Fruit fly (Drosophila melanogaster) whole organism, embryonic: ENCODE data around the gene beta4GalT7.

Experiments
- Ada2b ChIP-seq: fragments of 200-800 bp; sonication (Bioruptor generic); IDR thresholded peaks from 2 replicates; pipeline ENCODE4 v1.3.6; 2022; ENCODE audit warnings: missing biosample characterization, missing genetic modification characterization
- Atf3 ChIP-seq: fragments of 200-800 bp; sonication (Bioruptor generic); optimal IDR thresholded peaks from 3 replicates; lab custom pipeline; 2016; ENCODE audit warnings: missing biosample characterization, missing genetic modification characterization
- CG13624 ChIP-seq: fragments of 200-800 bp; sonication (Bioruptor generic); optimal IDR thresholded peaks from 2 replicates; lab custom pipeline; 2016; ENCODE audit warnings: missing biosample characterization, missing genetic modification characterization
- CG15011 ChIP-seq: fragments of 200-800 bp; sonication (Bioruptor generic); optimal IDR thresholded peaks from 3 replicates; lab custom pipeline; 2018; ENCODE audit warnings: missing biosample characterization, mild to moderate bottlenecking, missing genetic modification characterization
- CG15269 ChIP-seq: fragments of 200-800 bp; sonication (Bioruptor generic); optimal IDR thresholded peaks from 2 replicates; lab custom pipeline; 2018; ENCODE audit warnings: missing biosample characterization, mild to moderate bottlenecking, missing genetic modification characterization, moderate library complexity
- CG17612 ChIP-seq: fragments of 200-800 bp; sonication (Bioruptor generic); IDR thresholded peaks from 2 replicates; pipeline ENCODE4 v1.3.6; 2022; ENCODE audit warnings: missing biosample characterization, missing genetic modification characterization
- CG30431 ChIP-seq: fragments of 200-800 bp; sonication (Bioruptor generic); optimal IDR thresholded peaks from 2 replicates; lab custom pipeline; 2017; ENCODE audit warnings: missing biosample characterization, missing genetic modification characterization
- CG3163 ChIP-seq: fragments of 200-800 bp; sonication (Bioruptor generic); optimal IDR thresholded peaks from 3 replicates; lab custom pipeline; 2016; ENCODE audit warnings: missing biosample characterization, missing genetic modification characterization
- CG3281 ChIP-seq: fragments of 200-800 bp; sonication (Bioruptor generic); optimal IDR thresholded peaks from 3 replicates; lab custom pipeline; 2017; ENCODE audit warnings: missing biosample characterization, mild to moderate bottlenecking, missing genetic modification characterization
- CG3995 ChIP-seq: fragments of 200-800 bp; sonication (Bioruptor generic); optimal IDR thresholded peaks from 3 replicates; lab custom pipeline; 2016; ENCODE audit warnings: missing biosample characterization, missing genetic modification characterization
- CG4360 ChIP-seq: fragments of 200-800 bp; sonication (Bioruptor generic); IDR thresholded peaks from 2 replicates; pipeline ENCODE4 v1.3.6; 2022; ENCODE audit warnings: missing biosample characterization, missing genetic modification characterization
- CG4730 ChIP-seq: fragments of 200-800 bp; sonication (Bioruptor generic); IDR thresholded peaks from 2 replicates; pipeline ENCODE4 v1.3.6; 2022; ENCODE audit warnings: missing biosample characterization, missing genetic modification characterization
- CG4820 ChIP-seq: fragments of 200-800 bp; sonication (Bioruptor generic); optimal IDR thresholded peaks from 3 replicates; lab custom pipeline; 2016; ENCODE audit warnings: missing biosample characterization, missing genetic modification characterization
- CG6654 ChIP-seq: fragments of 200-800 bp; sonication (Bioruptor generic); optimal IDR thresholded peaks from 2 replicates; lab custom pipeline; 2017; ENCODE audit warnings: missing biosample characterization, mild to moderate bottlenecking, missing genetic modification characterization
- CG6813 ChIP-seq: fragments of 200-800 bp; sonication (Bioruptor generic); optimal IDR thresholded peaks from 2 replicates; lab custom pipeline; 2017; ENCODE audit warnings: missing biosample characterization, missing genetic modification characterization, mild to moderate bottlenecking, moderate library complexity, missing genetic modification reagents
- CG8388 ChIP-seq: fragments of 200-800 bp; sonication (Bioruptor generic); optimal IDR thresholded peaks from 2 replicates; lab custom pipeline; 2019; ENCODE audit warnings: missing biosample characterization, mild to moderate bottlenecking, missing genetic modification characterization, moderate library complexity
- CTCF ChIP-seq: fragments of 200-800 bp; sonication (Bioruptor generic); optimal IDR thresholded peaks from 2 replicates; lab custom pipeline; 2017; ENCODE audit warnings: missing biosample characterization, mild to moderate bottlenecking, missing genetic modification characterization, moderate library complexity
- D ChIP-seq, 2 experiments: fragments of 200-800 bp in 1 of 2; fragments of >200 bp in 1 of 2; sonication (Bioruptor generic) in 1 of 2; optimal IDR thresholded peaks; 2 replicates in 1 of 2; 3 replicates in 1 of 2; lab custom pipeline; 2017; ENCODE audit warnings: mild to moderate bottlenecking in 1 of 2, missing biosample characterization in 1 of 2, missing genetic modification characterization in 1 of 2, missing genetic modification reagents in 1 of 2
- Dref ChIP-seq: fragments of 200-800 bp; sonication (Bioruptor generic); IDR thresholded peaks from 2 replicates; pipeline ENCODE4 v1.3.6; 2022; ENCODE audit warnings: missing biosample characterization, missing genetic modification characterization
- Elba2 ChIP-seq: fragments of 200-800 bp; sonication (Bioruptor generic); optimal IDR thresholded peaks from 3 replicates; lab custom pipeline; 2016; ENCODE audit warnings: missing biosample characterization, missing genetic modification characterization
- Fer1 ChIP-seq: fragments of 200-800 bp; sonication (Bioruptor generic); optimal IDR thresholded peaks from 2 replicates; lab custom pipeline; 2017; ENCODE audit warnings: missing biosample characterization, mild to moderate bottlenecking, missing genetic modification characterization
- H2.0 ChIP-seq: fragments of 200-800 bp; sonication (Bioruptor generic); IDR thresholded peaks from 2 replicates; pipeline ENCODE4 v1.3.6; 2022; ENCODE audit warnings: missing biosample characterization, missing genetic modification characterization
- Hand ChIP-seq: fragments of 200-800 bp; sonication (Bioruptor generic); optimal IDR thresholded peaks from 2 replicates; lab custom pipeline; 2017; ENCODE audit warnings: mild to moderate bottlenecking, missing biosample characterization, missing genetic modification reagents, missing genetic modification characterization
- HmgD ChIP-seq: fragments of 200-800 bp; sonication (Bioruptor generic); optimal IDR thresholded peaks from 3 replicates; lab custom pipeline; 2016; ENCODE audit warnings: missing biosample characterization, missing genetic modification characterization
- NC2β ChIP-seq: fragments of 200-800 bp; sonication (Bioruptor generic); optimal IDR thresholded peaks from 2 replicates; lab custom pipeline; 2016; ENCODE audit warnings: missing biosample characterization, missing genetic modification characterization
- Neu2 ChIP-seq: fragments of 200-800 bp; sonication (Bioruptor generic); optimal IDR thresholded peaks from 3 replicates; lab custom pipeline; 2016; ENCODE audit warnings: missing biosample characterization, missing genetic modification characterization, borderline replicate concordance
- Nf-YA ChIP-seq: fragments of 200-800 bp; sonication (Bioruptor generic); IDR thresholded peaks from 2 replicates; pipeline ENCODE4 v1.3.6; 2022; ENCODE audit warnings: missing biosample characterization, missing genetic modification characterization
- Nf-YB ChIP-seq: fragments of 200-800 bp; sonication (Bioruptor generic); optimal IDR thresholded peaks from 3 replicates; lab custom pipeline; 2019; ENCODE audit warnings: missing biosample characterization, mild to moderate bottlenecking, missing genetic modification characterization, moderate library complexity
- Pdp1 ChIP-seq, 2 experiments: fragments of 200-800 bp; sonication (Bioruptor generic); optimal IDR thresholded peaks; 3 replicates each; lab custom pipeline; 2016; ENCODE audit warnings: missing biosample characterization in 2 of 2, missing genetic modification characterization in 2 of 2, mild to moderate bottlenecking in 1 of 2, moderate library complexity in 1 of 2
- Sox102F ChIP-seq: fragments of 200-800 bp; sonication (Bioruptor generic); optimal IDR thresholded peaks from 2 replicates; lab custom pipeline; 2018; ENCODE audit warnings: missing biosample characterization, mild to moderate bottlenecking, missing genetic modification characterization, moderate library complexity
- Xbp1 ChIP-seq: fragments of 200-800 bp; sonication (Bioruptor generic); optimal IDR thresholded peaks from 3 replicates; lab custom pipeline; 2016; ENCODE audit warnings: missing biosample characterization, mild to moderate bottlenecking, missing genetic modification characterization
- ab ChIP-seq: fragments of 200-800 bp; sonication (Bioruptor generic); optimal IDR thresholded peaks from 2 replicates; lab custom pipeline; 2016; ENCODE audit warnings: missing biosample characterization, missing genetic modification characterization
- cas ChIP-seq: fragments of 200-800 bp; sonication (Bioruptor generic); IDR thresholded peaks from 2 replicates; pipeline ENCODE4 v1.3.6; 2022; ENCODE audit warnings: missing biosample characterization, missing genetic modification characterization
- corto ChIP-seq: fragments of 200-800 bp; sonication (Bioruptor generic); optimal IDR thresholded peaks from 2 replicates; lab custom pipeline; 2016; ENCODE audit warnings: missing biosample characterization, mild to moderate bottlenecking, missing genetic modification characterization, moderate library complexity
- crol ChIP-seq: fragments of 200-800 bp; sonication (Bioruptor generic); IDR thresholded peaks from 2 replicates; pipeline ENCODE4 v1.3.6; 2022; ENCODE audit warnings: missing biosample characterization, missing genetic modification characterization
- cwo ChIP-seq: fragments of 200-800 bp; sonication (Bioruptor generic); optimal IDR thresholded peaks from 3 replicates; lab custom pipeline; 2017; ENCODE audit warnings: missing biosample characterization, missing genetic modification characterization, mild to moderate bottlenecking, moderate library complexity, missing genetic modification reagents
- dan ChIP-seq: fragments of 200-800 bp; sonication (Bioruptor generic); IDR thresholded peaks from 2 replicates; pipeline ENCODE4 v1.3.6; 2022; ENCODE audit warnings: missing biosample characterization, missing genetic modification characterization
- ems ChIP-seq: fragments of 200-800 bp; sonication (Bioruptor generic); optimal IDR thresholded peaks from 3 replicates; lab custom pipeline; 2016; ENCODE audit warnings: missing biosample characterization, missing genetic modification characterization
- fd3F ChIP-seq: fragments of 200-800 bp; sonication (Bioruptor generic); optimal IDR thresholded peaks from 2 replicates; lab custom pipeline; 2018; ENCODE audit warnings: missing biosample characterization, mild to moderate bottlenecking, missing genetic modification characterization, moderate library complexity
- fu2 ChIP-seq: fragments of 200-800 bp; sonication (Bioruptor generic); optimal IDR thresholded peaks from 2 replicates; lab custom pipeline; 2016; ENCODE audit warnings: missing biosample characterization, missing genetic modification characterization
- gem ChIP-seq: fragments of 200-800 bp; sonication (Bioruptor generic); optimal IDR thresholded peaks from 2 replicates; lab custom pipeline; 2019; ENCODE audit warnings: missing biosample characterization, mild to moderate bottlenecking, missing genetic modification characterization, moderate library complexity
- grn ChIP-seq: fragments of 200-800 bp; sonication (Bioruptor generic); optimal IDR thresholded peaks from 3 replicates; lab custom pipeline; 2017; ENCODE audit warnings: missing biosample characterization, missing genetic modification characterization
- lbe ChIP-seq: fragments of 200-800 bp; sonication (Bioruptor generic); optimal IDR thresholded peaks from 2 replicates; lab custom pipeline; 2016; ENCODE audit warnings: missing biosample characterization, mild to moderate bottlenecking, missing genetic modification characterization
- lilli ChIP-seq: fragments of 200-800 bp; sonication (Bioruptor generic); optimal IDR thresholded peaks from 3 replicates; lab custom pipeline; 2016; ENCODE audit warnings: missing biosample characterization, missing genetic modification characterization
- lola ChIP-seq, 3 experiments: fragments of >200 bp in 2 of 3; fragments of 200-800 bp in 1 of 3; sonication (Bioruptor generic) in 1 of 3; optimal IDR thresholded peaks; 2 replicates each; lab custom pipeline; 2017 to 2019; ENCODE audit warnings: missing biosample characterization in 3 of 3, missing genetic modification characterization in 3 of 3, mild to moderate bottlenecking in 1 of 3, moderate library complexity in 1 of 3
- org-1 ChIP-seq: fragments of 200-800 bp; sonication (Bioruptor generic); optimal IDR thresholded peaks from 2 replicates; lab custom pipeline; 2017; ENCODE audit warnings: missing biosample characterization, missing genetic modification characterization
- repo ChIP-seq: fragments of 200-800 bp; sonication (Bioruptor generic); optimal IDR thresholded peaks from 2 replicates; lab custom pipeline; 2016; ENCODE audit warnings: missing biosample characterization, missing genetic modification characterization
- rib ChIP-seq: fragments of 200-800 bp; sonication (Bioruptor generic); IDR thresholded peaks from 2 replicates; pipeline ENCODE4 v1.3.6; 2022; ENCODE audit warnings: missing biosample characterization, missing genetic modification characterization
- sisA ChIP-seq: fragments of 200-800 bp; sonication (Bioruptor generic); IDR thresholded peaks from 2 replicates; pipeline ENCODE4 v1.3.6; 2022; ENCODE audit warnings: missing biosample characterization, missing genetic modification characterization
- vfl ChIP-seq: fragments of 200-800 bp; sonication (Bioruptor generic); optimal IDR thresholded peaks from 2 replicates; lab custom pipeline; 2016; ENCODE audit warnings: missing biosample characterization, missing genetic modification characterization

Gene beta4GalT7

DNA sequence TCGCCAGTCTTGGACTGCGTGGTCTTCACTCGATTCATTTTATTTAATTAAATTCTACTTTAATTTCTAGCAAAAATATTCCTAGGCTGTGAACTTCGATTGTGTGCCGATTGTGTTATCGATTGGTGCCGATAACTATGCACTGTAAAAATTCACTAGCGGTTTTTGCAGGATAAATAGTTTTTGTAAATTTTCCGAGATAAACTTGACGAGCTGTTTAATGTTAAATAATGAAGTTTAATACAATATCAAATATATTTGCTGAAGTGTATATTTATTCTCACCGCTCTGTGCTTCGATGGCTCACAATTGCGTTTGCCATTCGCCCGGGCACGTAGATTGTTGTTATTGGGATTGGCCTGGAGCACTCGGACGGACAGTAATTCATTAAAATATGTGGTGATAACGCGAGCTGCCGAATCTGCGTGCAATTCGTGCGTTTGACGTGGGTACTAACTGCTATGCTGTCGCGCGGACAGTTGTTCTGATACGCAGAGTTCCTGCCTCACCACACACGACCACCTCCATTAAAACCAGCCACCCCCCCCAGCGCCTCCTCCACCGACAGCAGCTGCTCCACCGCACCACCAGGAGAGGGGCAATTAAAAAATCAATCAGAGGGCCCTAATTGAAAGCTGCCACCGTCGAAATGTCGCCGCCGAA, 2.0 kb downstream of the beta4GalT7 start, which contains the start of the genes EMC6 and Hr96 (continued):
- peak; percentile 80 for TF ChIP-seq corto (GFP tag; lab: Kevin White, UChicago)
- peak; percentile 78 for TF ChIP-seq Elba2 (GFP tag; lab: Kevin White, UChicago)
- peak; percentile 82 for TF ChIP-seq cwo (GFP tag; lab: Kevin White, UChicago)
- TF ChIP-seq grn = peak; percentile 78
- TF ChIP-seq CG4730 (GFP tag; lab: Robert Waterston, UW) = peak; percentile 93
- peak; percentile 90 for TF ChIP-seq Ada2b (GFP tag; lab: Robert Waterston, UW)
- peak; percentile 55 for TF ChIP-seq HmgD (GFP tag; lab: Kevin White, UChicago)
- peak; percentile 86 for TF ChIP-seq CG6813
- peak; percentile 54 for TF ChIP-seq CTCF (GFP tag; lab: Kevin White, UChicago)
- peak; percentile 72 for TF ChIP-seq CG6654 (GFP tag; lab: Kevin White, UChicago)
- TF ChIP-seq fu2 = peak; percentile 83
- peak; percentile 77 for TF ChIP-seq ab
- peak in 1 of 3 experiments; percentile 90 for TF ChIP-seq lola (GFP tag; optimal IDR thresholded peaks at IDR 0.05; lab: Kevin White, UChicago)
- TF ChIP-seq D (optimal IDR thresholded peaks at IDR 0.05; lab: Kevin White, UChicago) = no peak
- peak; percentile 82 for TF ChIP-seq D (GFP tag; optimal IDR thresholded peaks at IDR 0.05; lab: Kevin White, UChicago)
- TF ChIP-seq org-1 (GFP tag; lab: Kevin White, UChicago) = peak; percentile 78
- TF ChIP-seq CG4360 (GFP tag; lab: Robert Waterston, UW) = peak; percentile 75
- peak; percentile 98 for TF ChIP-seq lilli
- peak; percentile 91 for TF ChIP-seq Atf3
- peak; percentile 87 for TF ChIP-seq cas (GFP tag; lab: Robert Waterston, UW)
- TF ChIP-seq Fer1 (GFP tag; lab: Kevin White, UChicago) = peak; percentile 94
- peak; percentile 82 for TF ChIP-seq repo (GFP tag; lab: Kevin White, UChicago)
- peak; percentile 73 for TF ChIP-seq Hand (GFP tag; lab: Kevin White, UChicago)
- TF ChIP-seq CG15011 (GFP tag; lab: Kevin White, UChicago) = peak; percentile 73
- peak; percentile 96 for TF ChIP-seq Xbp1 (GFP tag; lab: Kevin White, UChicago)
- TF ChIP-seq NC2β (GFP tag; lab: Kevin White, UChicago) = peak; percentile 95
- TF ChIP-seq vfl (GFP tag; lab: Kevin White, UChicago) = peak; percentile 94
- peak; percentile 90 for TF ChIP-seq H2.0
- peak; percentile 87 for TF ChIP-seq CG8388 (GFP tag; lab: Kevin White, UChicago)
- TF ChIP-seq CG3163 (GFP tag; lab: Kevin White, UChicago) = peak; percentile 68
- TF ChIP-seq dan (GFP tag; lab: Robert Waterston, UW) = peak; percentile 65
- TF ChIP-seq ems (GFP tag; lab: Kevin White, UChicago) = peak; percentile 96
- peak; percentile 93 for TF ChIP-seq Sox102F (GFP tag; lab: Kevin White, UChicago)
- peak; percentile 81 for TF ChIP-seq CG17612 (GFP tag; lab: Robert Waterston, UW)
- TF ChIP-seq Pdp1 (GFP tag; optimal IDR thresholded peaks at IDR 0.05; lab: Kevin White, UChicago) = peak; percentile 93 to 94
- peak; percentile 83 for TF ChIP-seq rib (GFP tag; lab: Robert Waterston, UW)
- TF ChIP-seq CG15269 = peak; percentile 94
- peak; percentile 93 for TF ChIP-seq sisA (GFP tag; lab: Robert Waterston, UW)
- TF ChIP-seq Dref (GFP tag; lab: Robert Waterston, UW) = peak; percentile 85
- peak; percentile 79 for TF ChIP-seq Nf-YA (GFP tag; lab: Robert Waterston, UW)
- TF ChIP-seq Nf-YB = peak; percentile 81
- peak; percentile 91 for TF ChIP-seq CG4820 (GFP tag; lab: Kevin White, UChicago)
- peak; percentile 89 for TF ChIP-seq CG30431
- peak; percentile 72 for TF ChIP-seq CG3995 (GFP tag; lab: Kevin White, UChicago)
- peak; percentile 95 for TF ChIP-seq crol
- TF ChIP-seq fd3F (GFP tag; lab: Kevin White, UChicago) = peak; percentile 91
- TF ChIP-seq Neu2 (GFP tag; lab: Kevin White, UChicago) = peak; percentile 32
- TF ChIP-seq lbe = peak; percentile 92
- peak; percentile 96 for TF ChIP-seq gem
- TF ChIP-seq CG3281 = peak; percentile 91
- peak; percentile 96 for TF ChIP-seq CG13624
